Worm (Caenorhabditis elegans) whole organism, midembryonic: ENCODE measurements around the gene str-244.

ENCODE experiments used
- T22C8.4 ChIP-seq: fragments of 200-800 bp; sonication (Bioruptor generic); IDR thresholded peaks from 2 replicates; pipeline ENCODE4 v1.3.6; 2022; ENCODE audit warnings: missing genetic modification characterization, missing compliant biosample characterization
- klf-2 ChIP-seq: fragments of 200-800 bp; sonication (Bioruptor generic); conservative IDR thresholded peaks from 2 replicates; pipeline ENCODE4 v1.3.6; 2022; ENCODE audit warnings: missing genetic modification reagents, missing genetic modification characterization, missing compliant biosample characterization
- tab-1 ChIP-seq: fragments of 200-800 bp; sonication (Bioruptor generic); IDR thresholded peaks from 2 replicates; pipeline ENCODE4 v1.3.6; 2022; ENCODE audit warnings: missing genetic modification characterization, missing compliant biosample characterization
- ztf-23 ChIP-seq: fragments of 200-800 bp; sonication (Bioruptor generic); IDR thresholded peaks from 2 replicates; pipeline ENCODE4 v1.3.6; 2022; ENCODE audit warnings: missing genetic modification reagents, missing genetic modification characterization, missing compliant biosample characterization

- TF ChIP-seq klf-2 = no peak
- no peak for TF ChIP-seq T22C8.4 (GFP tag; lab: Robert Waterston, UW)
- no peak for TF ChIP-seq tab-1 (GFP tag; lab: Robert Waterston, UW)
- no peak for TF ChIP-seq ztf-23 (GFP tag; lab: Robert Waterston, UW)
Measured at ce11 chrV:3038058-3038457, 20.8 kb downstream of the str-244 start.
